Worm (Caenorhabditis elegans): ENCODE measurements around the gene K12H6.5.

The K12H6.5 gene

DNA sequence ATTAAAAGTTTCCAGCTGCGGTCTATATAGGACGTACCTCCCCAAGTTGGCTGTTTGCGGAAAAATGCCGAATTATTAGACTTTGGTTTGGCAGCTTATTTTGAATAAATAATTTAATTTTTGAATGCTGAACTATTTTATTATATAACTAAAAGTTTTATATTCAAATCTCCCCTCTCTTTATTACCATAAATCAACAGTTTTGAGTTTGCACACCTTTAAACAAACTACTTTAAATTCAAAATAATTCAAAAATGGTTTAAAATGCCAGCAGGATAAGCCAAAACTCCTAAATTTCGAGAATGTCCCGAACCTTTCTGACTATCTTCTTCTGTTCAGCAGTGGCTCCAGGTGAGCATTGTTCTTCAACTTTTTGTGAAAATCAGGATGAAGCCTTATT lies 46.7 kb downstream of the K12H6.5 start, which contains the start of gene F08D12.3:
F08D12.3 (plus strand) TSS at position 301 of the 400 bp plus-strand sequence.
- TF ChIP-seq ceh-82 (tag; optimal IDR thresholded peaks at IDR 0.05): no peak
- TF ChIP-seq nhr-12 (tag; optimal IDR thresholded peaks at IDR 0.05): no peak
- no peak for TF ChIP-seq lsy-2 (tag; optimal IDR thresholded peaks at IDR 0.05)
- no peak for TF ChIP-seq blmp-1 (tag; optimal IDR thresholded peaks at IDR 0.05; ENCODE audit: insufficient read depth)
- TF ChIP-seq nhr-77 (tag; optimal IDR thresholded peaks at IDR 0.05): no peak
- TF ChIP-seq mbf-1 (tag; optimal IDR thresholded peaks at IDR 0.05): no peak
- TF ChIP-seq nhr-237 (tag; optimal IDR thresholded peaks at IDR 0.05): no peak
- TF ChIP-seq aly-2 (tag; optimal IDR thresholded peaks at IDR 0.05): no peak
- no peak for TF ChIP-seq C34F6.9 (tag; optimal IDR thresholded peaks at IDR 0.05)
- no peak for TF ChIP-seq fos-1 (tag; optimal IDR thresholded peaks at IDR 0.05)
- TF ChIP-seq ztf-11 (tag; optimal IDR thresholded peaks at IDR 0.05): no peak
- no peak for TF ChIP-seq dmd-4 (tag; optimal IDR thresholded peaks at IDR 0.05)
- no peak for TF ChIP-seq unc-62 (GFP tag; optimal IDR thresholded peaks at IDR 0.05)
- no peak for TF ChIP-seq lin-39 (tag; optimal IDR thresholded peaks at IDR 0.05)

DNA sequence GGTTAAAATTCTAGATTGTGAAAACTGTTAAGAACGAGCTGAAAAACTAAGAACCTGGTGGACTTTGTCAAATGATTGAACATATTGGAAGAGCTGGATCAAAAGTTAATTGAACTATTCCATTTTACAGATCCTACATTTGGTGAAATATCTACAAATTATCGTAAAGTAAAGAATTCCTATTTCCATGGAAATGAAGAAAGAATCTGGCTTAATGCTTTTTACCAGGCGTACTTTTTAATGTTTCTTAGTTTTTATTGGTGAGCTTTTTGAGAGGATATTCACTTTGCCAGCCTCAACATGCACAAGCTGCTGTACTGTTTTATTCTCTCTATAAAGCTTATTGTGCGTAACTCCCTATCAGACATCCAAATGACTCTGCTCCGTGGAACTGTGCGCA lies 48.1 kb downstream of the K12H6.5 start, which contains the start of gene F08D12.4:
F08D12.4 (plus strand) TSS at position 301 of the 400 bp plus-strand sequence.
- TF ChIP-seq blmp-1 (tag; optimal IDR thresholded peaks at IDR 0.05; ENCODE audit: insufficient read depth) (no peak), crh-2 (tag; optimal IDR thresholded peaks at IDR 0.05) (no peak), ceh-82 (tag; optimal IDR thresholded peaks at IDR 0.05) (no peak), aly-2 (tag; optimal IDR thresholded peaks at IDR 0.05) (no peak), snpc-4 (tag; optimal IDR thresholded peaks at IDR 0.05) (no peak), alr-1 (tag; optimal IDR thresholded peaks at IDR 0.05) (no peak), sma-3 (GFP tag; optimal IDR thresholded peaks at IDR 0.05) (no peak), dmd-4 (tag; optimal IDR thresholded peaks at IDR 0.05) (no peak), gmeb-1 (tag; optimal IDR thresholded peaks at IDR 0.05) (no peak), nhr-10 (tag; optimal IDR thresholded peaks at IDR 0.05) (no peak), Y55F3AM.14 (GFP tag; optimal IDR thresholded peaks at IDR 0.05) (no peak), C34F6.9 (tag; optimal IDR thresholded peaks at IDR 0.05) (no peak), mbf-1 (tag; optimal IDR thresholded peaks at IDR 0.05) (no peak), nhr-23 (tag; optimal IDR thresholded peaks at IDR 0.05) (no peak)

Measured in whole organism, L2 larva.